Worm (Caenorhabditis elegans) whole organism, midembryonic: ENCODE results near the gene sre-10.

Experiments
- med-1 ChIP-seq: sonication (generic microtip); optimal IDR thresholded peaks from 2 replicates; lab custom pipeline; 2017; ENCODE audit warnings: missing genetic modification characterization, mild to moderate bottlenecking, missing compliant biosample characterization, antibody characterized with exemption, missing genetic modification reagents; ENCODE audit not compliant: insufficient read depth
- ztf-29 ChIP-seq: fragments of 200-800 bp; sonication (Bioruptor generic); IDR thresholded peaks from 2 replicates; pipeline ENCODE4 v1.3.6; 2022; ENCODE audit warnings: missing genetic modification reagents, missing genetic modification characterization, missing compliant biosample characterization

DNA sequence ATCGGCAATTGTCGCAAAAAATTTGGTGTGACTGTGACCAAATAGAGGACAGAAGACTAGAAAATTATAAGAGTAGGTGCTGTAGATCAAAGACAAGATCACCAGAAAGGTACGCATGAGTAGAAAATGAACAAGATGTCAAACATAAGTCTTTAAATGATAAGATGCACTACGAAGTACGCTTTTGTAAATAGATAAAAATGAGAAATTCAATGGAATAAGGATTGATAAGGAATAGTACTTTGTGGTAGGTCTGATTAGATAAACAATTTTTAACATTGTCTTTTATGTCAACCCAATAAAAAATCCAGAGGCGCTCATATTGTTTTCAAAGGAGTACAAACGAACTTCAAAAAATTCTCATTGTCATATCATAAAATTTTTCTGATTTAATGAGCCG, 18.2 kb downstream of the sre-10 start, which contains the start of gene F10D2.8:
- TF ChIP-seq med-1 (no peak), ztf-29 (GFP tag; lab: Robert Waterston, UW) (no peak)
